Fruit fly (Drosophila melanogaster) whole organism, embryonic: Measurements from ENCODE around the gene RpS17.

Source experiments
- Abd-B ChIP-seq: fragments of 200-800 bp; sonication (Bioruptor generic); optimal IDR thresholded peaks from 2 replicates; lab custom pipeline; 2018; ENCODE audit warnings: missing biosample characterization, mild to moderate bottlenecking, missing genetic modification characterization, moderate library complexity
- Asciz ChIP-seq: fragments of 200-800 bp; sonication (Bioruptor generic); optimal IDR thresholded peaks from 2 replicates; lab custom pipeline; 2017; ENCODE audit warnings: missing biosample characterization, mild to moderate bottlenecking, missing genetic modification characterization, missing genetic modification reagents
- CG13287 ChIP-seq: fragments of 200-800 bp; sonication (Bioruptor generic); IDR thresholded peaks from 2 replicates; pipeline ENCODE4 v1.3.6; 2022; ENCODE audit warnings: missing biosample characterization, missing genetic modification characterization; ENCODE audit not compliant: partially characterized antibody
- CG13894 ChIP-seq: fragments of 200-800 bp; sonication (Bioruptor generic); optimal IDR thresholded peaks from 3 replicates; lab custom pipeline; 2018; ENCODE audit warnings: missing biosample characterization, mild to moderate bottlenecking, missing genetic modification characterization, moderate library complexity
- CG14710 ChIP-seq: fragments of 200-800 bp; sonication (Bioruptor generic); optimal IDR thresholded peaks from 3 replicates; lab custom pipeline; 2019; ENCODE audit warnings: missing biosample characterization, mild to moderate bottlenecking, missing genetic modification characterization, moderate library complexity
- CG17568 ChIP-seq: fragments of 200-800 bp; sonication (Bioruptor generic); optimal IDR thresholded peaks from 2 replicates; lab custom pipeline; 2018; ENCODE audit warnings: missing biosample characterization, mild to moderate bottlenecking, missing genetic modification characterization, moderate library complexity
- CG18262 ChIP-seq: fragments of 200-800 bp; optimal IDR thresholded peaks from 3 replicates; lab custom pipeline; 2019; ENCODE audit warnings: missing biosample characterization, mild to moderate bottlenecking, missing genetic modification characterization, moderate library complexity
- CG34224 ChIP-seq: fragments of 200-800 bp; sonication (Bioruptor generic); IDR thresholded peaks from 3 replicates; pipeline ENCODE4 v1.3.6; 2022; ENCODE audit warnings: missing biosample characterization, missing genetic modification characterization; ENCODE audit not compliant: partially characterized antibody
- CG34376 ChIP-seq: fragments of 200-800 bp; sonication (Bioruptor generic); optimal IDR thresholded peaks from 2 replicates; lab custom pipeline; 2018; ENCODE audit warnings: missing biosample characterization, mild to moderate bottlenecking, missing genetic modification characterization
- CG4424 ChIP-seq: fragments of 200-800 bp; sonication (Bioruptor generic); optimal IDR thresholded peaks from 3 replicates; lab custom pipeline; 2016; ENCODE audit warnings: missing biosample characterization, missing genetic modification characterization
- CG4820 ChIP-seq: fragments of 200-800 bp; sonication (Bioruptor generic); optimal IDR thresholded peaks from 3 replicates; lab custom pipeline; 2016; ENCODE audit warnings: missing biosample characterization, missing genetic modification characterization
- CG6765 ChIP-seq: fragments of 200-800 bp; sonication (Bioruptor generic); optimal IDR thresholded peaks from 3 replicates; lab custom pipeline; 2017; ENCODE audit warnings: missing biosample characterization, mild to moderate bottlenecking, missing genetic modification characterization
- CG8089 ChIP-seq: fragments of 200-800 bp; sonication (Bioruptor generic); optimal IDR thresholded peaks from 3 replicates; lab custom pipeline; 2016; ENCODE audit warnings: missing biosample characterization, missing genetic modification characterization
- CG8281 ChIP-seq: fragments of 200-800 bp; sonication (Bioruptor generic); optimal IDR thresholded peaks from 2 replicates; lab custom pipeline; 2018; ENCODE audit warnings: missing biosample characterization, mild to moderate bottlenecking, missing genetic modification characterization, moderate library complexity
- CG8388 ChIP-seq: fragments of 200-800 bp; sonication (Bioruptor generic); optimal IDR thresholded peaks from 2 replicates; lab custom pipeline; 2019; ENCODE audit warnings: missing biosample characterization, mild to moderate bottlenecking, missing genetic modification characterization, moderate library complexity
- CG8478 ChIP-seq: fragments of >200 bp; optimal IDR thresholded peaks from 2 replicates; lab custom pipeline; 2018
- CG9817 ChIP-seq: fragments of 200-800 bp; sonication (Bioruptor generic); optimal IDR thresholded peaks from 2 replicates; lab custom pipeline; 2018; ENCODE audit warnings: missing biosample characterization, mild to moderate bottlenecking, missing genetic modification characterization, moderate library complexity
- CTCF ChIP-seq: fragments of 200-800 bp; sonication (Bioruptor generic); optimal IDR thresholded peaks from 2 replicates; lab custom pipeline; 2017; ENCODE audit warnings: missing biosample characterization, mild to moderate bottlenecking, missing genetic modification characterization, moderate library complexity
- D19B ChIP-seq: fragments of 200-800 bp; sonication (Bioruptor generic); optimal IDR thresholded peaks from 2 replicates; lab custom pipeline; 2017; ENCODE audit warnings: missing biosample characterization, mild to moderate bottlenecking, missing genetic modification characterization
- Dip2 ChIP-seq: fragments of 200-800 bp; sonication (Bioruptor generic); IDR thresholded peaks from 2 replicates; pipeline ENCODE4 v1.3.6; 2022; ENCODE audit warnings: missing biosample characterization, missing genetic modification characterization
- Dp ChIP-seq: fragments of 200-800 bp; sonication (Bioruptor generic); optimal IDR thresholded peaks from 2 replicates; lab custom pipeline; 2018; ENCODE audit warnings: missing biosample characterization, mild to moderate bottlenecking, missing genetic modification characterization, moderate library complexity
- E2f2 ChIP-seq: fragments of 200-800 bp; sonication (Bioruptor generic); IDR thresholded peaks from 2 replicates; pipeline ENCODE4 v1.3.6; 2022; ENCODE audit warnings: missing biosample characterization, missing genetic modification characterization
- ERR ChIP-seq: fragments of 200-800 bp; sonication (Bioruptor generic); optimal IDR thresholded peaks from 2 replicates; lab custom pipeline; 2016; ENCODE audit warnings: missing biosample characterization, missing genetic modification characterization
- Eip74EF ChIP-seq, 2 experiments: fragments of 200-800 bp in 1 of 2; fragments of >200 bp in 1 of 2; sonication (Bioruptor generic) in 1 of 2; optimal IDR thresholded peaks; 2 replicates each; lab custom pipeline; 2017 to 2019; ENCODE audit warnings: missing biosample characterization in 2 of 2, missing genetic modification characterization in 2 of 2, mild to moderate bottlenecking in 1 of 2, moderate library complexity in 1 of 2
- Elba2 ChIP-seq: fragments of 200-800 bp; sonication (Bioruptor generic); optimal IDR thresholded peaks from 3 replicates; lab custom pipeline; 2016; ENCODE audit warnings: missing biosample characterization, missing genetic modification characterization
- Ets97D ChIP-seq: fragments of 200-800 bp; sonication (Bioruptor generic); optimal IDR thresholded peaks from 3 replicates; lab custom pipeline; 2016; ENCODE audit warnings: missing biosample characterization, missing genetic modification characterization
- Hmx ChIP-seq: fragments of 200-800 bp; sonication (Bioruptor generic); optimal IDR thresholded peaks from 2 replicates; lab custom pipeline; 2016; ENCODE audit warnings: missing biosample characterization, missing genetic modification characterization
- Lhr ChIP-seq: fragments of 200-800 bp; sonication (Bioruptor generic); optimal IDR thresholded peaks from 3 replicates; lab custom pipeline; 2017; ENCODE audit warnings: mild to moderate bottlenecking, missing biosample characterization, missing genetic modification reagents, missing genetic modification characterization
- MBD-R2 ChIP-seq: fragments of 200-800 bp; sonication (Bioruptor generic); IDR thresholded peaks from 2 replicates; pipeline ENCODE4 v1.3.6; 2022; ENCODE audit warnings: missing biosample characterization, missing genetic modification characterization
- Med ChIP-seq: fragments of 200-800 bp; sonication (Bioruptor generic); peaks from one replicate; lab custom pipeline; 2016; ENCODE audit warnings: missing biosample characterization, missing genetic modification characterization, mild to moderate bottlenecking, inconsistent platforms, moderate library complexity
- Mes4 ChIP-seq: fragments of 200-800 bp; sonication (Bioruptor generic); optimal IDR thresholded peaks from 2 replicates; lab custom pipeline; 2016; ENCODE audit warnings: missing biosample characterization, missing genetic modification characterization
- Sin3A ChIP-seq: fragments of >200 bp; optimal IDR thresholded peaks from 2 replicates; lab custom pipeline; 2018
- Xrp1 ChIP-seq: fragments of 200-800 bp; sonication (Bioruptor generic); IDR thresholded peaks from 2 replicates; pipeline ENCODE4 v1.3.6; 2022; ENCODE audit warnings: missing biosample characterization, missing genetic modification characterization
- abd-A ChIP-seq: fragments of 200-800 bp; sonication (Bioruptor generic); optimal IDR thresholded peaks from 3 replicates; lab custom pipeline; 2019; ENCODE audit warnings: missing biosample characterization, mild to moderate bottlenecking, missing genetic modification characterization, moderate library complexity
- ara ChIP-seq: fragments of 200-800 bp; sonication (Bioruptor generic); IDR thresholded peaks from 2 replicates; pipeline ENCODE4 v1.3.6; 2022; ENCODE audit warnings: missing biosample characterization, missing genetic modification characterization
- fd102C ChIP-seq: fragments of 200-800 bp; sonication (Bioruptor generic); optimal IDR thresholded peaks from 2 replicates; lab custom pipeline; 2018; ENCODE audit warnings: missing biosample characterization, mild to moderate bottlenecking, missing genetic modification characterization, moderate library complexity
- gem ChIP-seq: fragments of 200-800 bp; sonication (Bioruptor generic); optimal IDR thresholded peaks from 2 replicates; lab custom pipeline; 2019; ENCODE audit warnings: missing biosample characterization, mild to moderate bottlenecking, missing genetic modification characterization, moderate library complexity
- inv ChIP-seq: fragments of 200-800 bp; sonication (Bioruptor generic); IDR thresholded peaks from 2 replicates; pipeline ENCODE4 v1.3.6; 2022; ENCODE audit warnings: missing biosample characterization, missing genetic modification characterization; ENCODE audit not compliant: partially characterized antibody
- lbe ChIP-seq: fragments of 200-800 bp; sonication (Bioruptor generic); optimal IDR thresholded peaks from 2 replicates; lab custom pipeline; 2016; ENCODE audit warnings: missing biosample characterization, mild to moderate bottlenecking, missing genetic modification characterization
- lilli ChIP-seq: fragments of 200-800 bp; sonication (Bioruptor generic); optimal IDR thresholded peaks from 3 replicates; lab custom pipeline; 2016; ENCODE audit warnings: missing biosample characterization, missing genetic modification characterization
- maf-S ChIP-seq: fragments of 200-800 bp; sonication (Bioruptor generic); optimal IDR thresholded peaks from 2 replicates; lab custom pipeline; 2016; ENCODE audit warnings: missing biosample characterization, missing genetic modification characterization
- rib ChIP-seq: fragments of 200-800 bp; sonication (Bioruptor generic); IDR thresholded peaks from 2 replicates; pipeline ENCODE4 v1.3.6; 2022; ENCODE audit warnings: missing biosample characterization, missing genetic modification characterization
- shn ChIP-seq: fragments of 200-800 bp; sonication (Bioruptor generic); optimal IDR thresholded peaks from 3 replicates; lab custom pipeline; 2016; ENCODE audit warnings: missing biosample characterization, missing genetic modification characterization
- slou ChIP-seq: fragments of 200-800 bp; sonication (Bioruptor generic); optimal IDR thresholded peaks from 3 replicates; lab custom pipeline; 2016; ENCODE audit warnings: missing biosample characterization, missing genetic modification characterization
- sna ChIP-seq: fragments of 200-800 bp; sonication (Bioruptor generic); IDR thresholded peaks from 2 replicates; pipeline ENCODE4 v1.3.6; 2022; ENCODE audit warnings: missing biosample characterization, missing genetic modification characterization; ENCODE audit not compliant: partially characterized antibody
- toy ChIP-seq: fragments of 200-800 bp; sonication (Bioruptor generic); IDR thresholded peaks from 2 replicates; pipeline ENCODE4 v1.3.6; 2022; ENCODE audit warnings: missing biosample characterization, missing genetic modification characterization
- zf30C ChIP-seq: fragments of 200-800 bp; sonication (Bioruptor generic); optimal IDR thresholded peaks from 3 replicates; lab custom pipeline; 2018; ENCODE audit warnings: missing biosample characterization, mild to moderate bottlenecking, missing genetic modification characterization

Gene RpS17

DNA sequence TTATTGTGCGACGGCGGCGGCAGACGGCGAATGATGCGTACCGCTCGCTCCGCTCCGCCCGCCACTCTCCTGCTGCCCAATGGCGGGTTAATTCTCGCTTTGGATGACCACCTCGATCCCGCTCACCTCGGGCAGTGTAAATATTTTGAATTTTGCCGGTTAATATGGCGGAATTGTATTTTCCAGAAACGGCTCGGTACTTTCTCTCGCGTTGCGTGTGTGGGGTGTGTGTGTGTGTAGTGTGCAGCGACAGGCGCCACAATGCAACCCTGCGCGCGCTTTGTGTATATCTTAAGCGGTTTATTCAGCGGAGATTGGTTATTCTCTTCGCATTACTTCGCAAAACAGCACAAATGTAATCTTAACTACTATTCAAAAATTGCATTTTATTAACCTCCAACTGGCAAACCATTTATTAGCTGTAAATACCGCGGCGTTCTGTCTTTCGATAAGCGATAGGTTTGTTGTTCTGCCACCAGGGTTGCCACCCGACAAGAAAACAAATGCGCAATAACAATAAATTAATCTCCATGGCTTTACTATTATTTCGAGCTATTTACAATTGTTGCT lies 26.3 kb upstream of the RpS17 start, which contains the start of the genes phol and CG3552 (continued):
- TF ChIP-seq CG13287 (GFP tag; lab: Robert Waterston, UW) (peak; percentile 31; the same call in 1 of the 2 replicates), E2f2 (GFP tag; lab: Robert Waterston, UW) (peak; percentile 66), ERR (GFP tag; lab: Kevin White, UChicago) (no peak), inv (peak; percentile 39), CG6765 (no peak), lilli (peak; percentile 24), CG13894 (peak; percentile 22), Elba2 (GFP tag; lab: Kevin White, UChicago) (no peak), MBD-R2 (GFP tag; lab: Robert Waterston, UW) (peak; percentile 66), Mes4 (no peak), CG4424 (GFP tag; lab: Kevin White, UChicago) (no peak), maf-S (GFP tag; lab: Kevin White, UChicago) (no peak), Ets97D (GFP tag; lab: Kevin White, UChicago) (peak; percentile 41), fd102C (GFP tag; lab: Kevin White, UChicago) (no peak), CG4820 (GFP tag; lab: Kevin White, UChicago) (no peak), zf30C (GFP tag; lab: Kevin White, UChicago) (no peak), Sin3A (lab: Kevin White, UChicago) (peak; percentile 84), Hmx (GFP tag; lab: Kevin White, UChicago) (no peak), sna (GFP tag; lab: Robert Waterston, UW) (peak; percentile 66; the same call in 1 of the 2 replicates), CG34224 (GFP tag; lab: Robert Waterston, UW) (0 out of 3 replicates have a peak, but pooled peaks have one; percentile 41), CG8388 (GFP tag; lab: Kevin White, UChicago) (no peak), toy (GFP tag; lab: Robert Waterston, UW) (no peak), CTCF (no peak), CG14710 (tag; lab: Kevin White, UChicago) (peak; percentile 46), abd-A (tag; lab: Kevin White, UChicago) (peak; percentile 61), CG8281 (tag; lab: Kevin White, UChicago) (no peak), ara (GFP tag; lab: Robert Waterston, UW) (no peak), Xrp1 (GFP tag; lab: Robert Waterston, UW) (no peak), Med (GFP tag; lab: Kevin White, UChicago) (peak; percentile 82), shn (peak; percentile 21), Lhr (GFP tag; lab: Kevin White, UChicago) (no peak), CG9817 (tag; lab: Kevin White, UChicago) (no peak), Asciz (GFP tag; lab: Kevin White, UChicago) (no peak), CG8089 (no peak), gem (tag; lab: Kevin White, UChicago) (peak; percentile 33), Eip74EF (GFP tag; optimal IDR thresholded peaks at IDR 0.05; lab: Kevin White, UChicago) (no peak), lbe (GFP tag; lab: Kevin White, UChicago) (no peak), Dp (GFP tag; lab: Kevin White, UChicago) (peak; percentile 48), slou (GFP tag; lab: Kevin White, UChicago) (no peak), CG34376 (peak; percentile 5), D19B (GFP tag; lab: Kevin White, UChicago) (no peak), CG8478 (lab: Kevin White, UChicago) (peak; percentile 9), CG17568 (no peak), CG18262 (tag; lab: Kevin White, UChicago) (peak; percentile 13), rib (GFP tag; lab: Robert Waterston, UW) (no peak), Abd-B (GFP tag; lab: Kevin White, UChicago) (peak; percentile 18), Dip2 (no peak)
